Worm (Caenorhabditis elegans): Measurements from ENCODE around the gene ndc-80.

ndc-80 gene

ce11 chrIV:10085401-10086187 lies at the start of gene ndc-80, which contains the start of gene col-2:
Gene ndc-80 (plus strand): TSS chrIV:10086137.
Gene col-2 (minus strand): TSS chrIV:10085451.
- no peak for TF ChIP-seq unc-62 (GFP tag; optimal IDR thresholded peaks at IDR 0.05)

- TF ChIP-seq unc-62 (GFP tag; optimal IDR thresholded peaks at IDR 0.05): no peak
Observed at ce11 chrIV:10036966-10037365, 49.0 kb upstream of the ndc-80 start, which contains the start of gene F44D12.10. Gene F44D12.10 (minus strand): TSS chrIV:10037066.

- TF ChIP-seq unc-62 (GFP tag; optimal IDR thresholded peaks at IDR 0.05): no peak
Observed at ce11 chrIV:10040803-10041202, 45.1 kb upstream of the ndc-80 start, which contains the start of gene dhs-31. Gene dhs-31 (minus strand): TSS chrIV:10040903.

ce11 chrIV:10042881-10043280 lies 43.1 kb upstream of the ndc-80 start, which contains the start of gene frk-1:
Gene frk-1 (plus strand): TSS chrIV:10043181.
- TF ChIP-seq unc-62 (GFP tag; optimal IDR thresholded peaks at IDR 0.05): no peak

- no peak for TF ChIP-seq unc-62 (GFP tag; optimal IDR thresholded peaks at IDR 0.05)
Observed at ce11 chrIV:10046005-10046404, 39.9 kb upstream of the ndc-80 start.

ce11 chrIV:10047108-10047507 lies 38.8 kb upstream of the ndc-80 start, which contains the start of gene T04B2.3:
Gene T04B2.3 (plus strand): TSS chrIV:10047408.
- no peak for TF ChIP-seq unc-62 (GFP tag; optimal IDR thresholded peaks at IDR 0.05)

- no peak for TF ChIP-seq unc-62 (GFP tag; optimal IDR thresholded peaks at IDR 0.05)
Observed at ce11 chrIV:10048268-10048667, 37.7 kb upstream of the ndc-80 start.

ce11 chrIV:10051088-10051487 lies 34.8 kb upstream of the ndc-80 start, which contains the start of gene T04B2.8:
Gene T04B2.8 (minus strand): TSS chrIV:10051188.
- no peak for TF ChIP-seq unc-62 (GFP tag; optimal IDR thresholded peaks at IDR 0.05)

ce11 chrIV:10053550-10053949 lies 32.4 kb upstream of the ndc-80 start, which contains the start of gene srv-12:
Gene srv-12 (minus strand): TSS chrIV:10053650.
- TF ChIP-seq unc-62 (GFP tag; optimal IDR thresholded peaks at IDR 0.05): no peak

ce11 chrIV:10056138-10056537 lies 29.8 kb upstream of the ndc-80 start, which contains the start of gene T04B2.7:
Gene T04B2.7 (minus strand): TSS chrIV:10056238.
- TF ChIP-seq unc-62 (GFP tag; optimal IDR thresholded peaks at IDR 0.05): no peak

ce11 chrIV:10059175-10059574 lies 26.8 kb upstream of the ndc-80 start:
- TF ChIP-seq unc-62 (GFP tag; optimal IDR thresholded peaks at IDR 0.05): no peak

ce11 chrIV:10060795-10061194 lies 25.1 kb upstream of the ndc-80 start:
- no peak for TF ChIP-seq unc-62 (GFP tag; optimal IDR thresholded peaks at IDR 0.05)

- TF ChIP-seq unc-62 (GFP tag; optimal IDR thresholded peaks at IDR 0.05): no peak
Observed at ce11 chrIV:10062728-10063127, 23.2 kb upstream of the ndc-80 start, which contains the start of gene ipla-7. Gene ipla-7 (minus strand): TSS chrIV:10062849.

- TF ChIP-seq unc-62 (GFP tag; optimal IDR thresholded peaks at IDR 0.05): no peak
Observed at ce11 chrIV:10063941-10064340, 22.0 kb upstream of the ndc-80 start.

ce11 chrIV:10065159-10065558 lies 20.8 kb upstream of the ndc-80 start:
- TF ChIP-seq unc-62 (GFP tag; optimal IDR thresholded peaks at IDR 0.05): no peak

ce11 chrIV:10066456-10066855 lies 19.5 kb upstream of the ndc-80 start:
- no peak for TF ChIP-seq unc-62 (GFP tag; optimal IDR thresholded peaks at IDR 0.05)

ce11 chrIV:10067541-10067940 lies 18.4 kb upstream of the ndc-80 start, which contains the start of gene cwn-2:
Gene cwn-2 (plus strand): TSS chrIV:10067816.
- TF ChIP-seq unc-62 (GFP tag; optimal IDR thresholded peaks at IDR 0.05): no peak
